Fruit fly (Drosophila melanogaster): Measurements from ENCODE around the gene CG17959.

DNA sequence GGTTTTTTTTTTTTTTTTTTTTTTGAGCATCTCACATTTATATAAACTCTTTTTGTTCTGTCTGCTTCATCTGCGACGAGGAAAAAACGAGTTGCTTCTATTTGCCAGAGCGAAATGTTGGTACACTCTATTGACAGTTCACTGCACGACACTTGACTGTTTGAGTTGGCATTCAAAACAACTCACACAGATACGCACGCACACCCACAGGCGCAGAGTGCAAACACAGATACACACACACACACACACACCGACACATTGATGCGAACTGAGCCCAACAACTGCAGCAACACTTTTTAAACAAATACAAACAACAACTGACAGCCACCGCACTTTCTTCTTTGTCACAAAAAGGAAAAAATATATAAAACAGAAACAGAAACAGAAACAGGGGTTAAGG lies 42.4 kb downstream of the CG17959 start:
- no peak for TF ChIP-seq h (optimal IDR thresholded peaks at IDR 0.05)
- TF ChIP-seq ttk (optimal IDR thresholded peaks at IDR 0.05), result no peak
- no peak for TF ChIP-seq Sin3A (optimal IDR thresholded peaks at IDR 0.05)
